Fruit fly (Drosophila melanogaster): Measurements from ENCODE around the gene CG11951.

DNA sequence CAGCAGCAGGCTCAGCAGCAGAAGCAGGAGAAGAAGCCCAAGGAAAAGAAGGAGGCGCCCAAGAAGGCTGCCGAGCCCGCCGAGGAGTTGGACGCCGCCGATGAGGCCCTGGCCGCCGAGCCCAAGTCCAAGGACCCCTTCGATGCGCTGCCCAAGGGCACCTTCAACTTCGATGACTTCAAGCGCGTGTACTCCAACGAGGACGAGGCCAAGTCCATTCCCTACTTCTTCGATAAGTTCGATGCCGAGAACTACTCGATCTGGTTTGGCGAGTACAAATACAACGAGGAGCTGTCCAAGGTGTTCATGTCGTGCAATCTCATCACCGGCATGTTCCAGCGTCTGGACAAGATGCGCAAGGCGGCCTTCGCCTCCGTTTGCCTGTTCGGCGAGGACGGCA lies 17.4 kb downstream of the CG11951 start:
- TF ChIP-seq Myc (optimal IDR thresholded peaks at IDR 0.05) (no peak), psq (optimal IDR thresholded peaks at IDR 0.05) (no peak), Sin3A (optimal IDR thresholded peaks at IDR 0.05) (no peak), h (optimal IDR thresholded peaks at IDR 0.05) (no peak), insv (optimal IDR thresholded peaks at IDR 0.05) (no peak)

Data from Kc167 (cell line).